Worm (Caenorhabditis elegans): ENCODE data around the gene sqt-2.

The sqt-2 gene

ce11 chrII:23025-23424, at the start of gene sqt-2:
Gene sqt-2, plus strand, starts transcription at chrII:23325.
- TF ChIP-seq rcor-1 (GFP tag; IDR thresholded peaks at IDR 0.05) (no peak), ceh-27 (GFP tag; optimal IDR thresholded peaks at IDR 0.05) (no peak), attf-5 (GFP tag; optimal IDR thresholded peaks at IDR 0.05) (no peak), chd-7 (tag; optimal IDR thresholded peaks at IDR 0.05) (no peak), snpc-1.3 (tag; optimal IDR thresholded peaks at IDR 0.05; ENCODE audit: insufficient read depth) (no peak), Y53G8AR.9 (GFP tag; conservative IDR thresholded peaks at IDR 0.05) (no peak), ceh-100 (GFP tag; IDR thresholded peaks at IDR 0.05) (no peak), aptf-2 (GFP tag; conservative IDR thresholded peaks at IDR 0.05) (no peak)

ce11 chrII:586-985, 22.5 kb upstream of the sqt-2 start:
- TF ChIP-seq pbrm-1 (GFP tag; IDR thresholded peaks at IDR 0.05): no peak
- TF ChIP-seq hsf-1 (GFP tag; IDR thresholded peaks at IDR 0.05): no peak
- TF ChIP-seq C06A6.2 (GFP tag; conservative IDR thresholded peaks at IDR 0.05): no peak
- TF ChIP-seq ceh-100 (GFP tag; IDR thresholded peaks at IDR 0.05): no peak
- no peak for TF ChIP-seq ceh-79 (tag; optimal IDR thresholded peaks at IDR 0.05)
- TF ChIP-seq ekl-4 (GFP tag; IDR thresholded peaks at IDR 0.05): no peak
- TF ChIP-seq F52B5.7 (tag; optimal IDR thresholded peaks at IDR 0.05): no peak

DNA sequence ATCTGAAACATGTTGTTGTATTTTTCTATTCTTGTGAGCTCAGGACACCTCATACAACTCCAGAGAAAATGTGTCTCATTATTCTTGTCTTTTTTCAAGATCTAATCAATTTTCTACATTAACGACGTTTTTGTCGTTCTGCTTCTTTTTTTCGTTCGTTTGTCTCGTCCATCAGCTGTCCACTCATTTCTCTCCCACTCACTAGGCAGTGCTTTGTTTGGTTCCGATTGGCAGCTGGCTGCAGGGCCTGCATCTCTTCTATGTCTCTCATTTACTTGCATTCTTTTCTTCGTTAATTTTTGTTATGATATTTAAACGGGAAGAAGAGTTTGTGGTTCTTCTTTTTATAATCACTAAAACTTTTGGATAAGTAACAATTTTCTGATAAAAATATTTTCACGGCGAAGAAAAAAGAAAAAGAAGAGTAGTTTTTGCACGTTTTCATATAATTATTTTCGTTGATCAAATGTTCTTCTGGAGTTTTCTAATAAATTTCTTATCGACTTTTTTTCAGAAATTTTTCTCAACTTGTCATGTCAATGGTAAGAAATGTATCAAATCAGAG, 21.7 kb upstream of the sqt-2 start, which contains the start of gene 2L52.1:
Gene 2L52.1, plus strand, starts transcription at position 515 of the 565 bp plus-strand sequence.
- TF ChIP-seq nhr-80 (tag; optimal IDR thresholded peaks at IDR 0.05): peak; percentile 28
- no peak for TF ChIP-seq repo-1 (tag; optimal IDR thresholded peaks at IDR 0.05)
- TF ChIP-seq lag-1 (GFP tag; IDR thresholded peaks at IDR 0.05): no peak

- TF ChIP-seq tbx-9 (tag; optimal IDR thresholded peaks at IDR 0.05; ENCODE audit: borderline replicate concordance) (no peak), Y95B8A.8 (GFP tag; IDR thresholded peaks at IDR 0.05) (no peak), ztf-28 (GFP tag; IDR thresholded peaks at IDR 0.05) (no peak), pha-4 (tag; optimal IDR thresholded peaks at IDR 0.05) (no peak), F22D6.2 (tag; optimal IDR thresholded peaks at IDR 0.05) (no peak), hrde-1 (tag; optimal IDR thresholded peaks at IDR 0.05; ENCODE audit: borderline replicate concordance) (no peak), C17E4.6 (GFP tag; IDR thresholded peaks at IDR 0.05) (no peak), snpc-3.4 (tag; optimal IDR thresholded peaks at IDR 0.05) (no peak), ceh-100 (GFP tag; IDR thresholded peaks at IDR 0.05) (no peak), K12H6.12 (tag; optimal IDR thresholded peaks at IDR 0.05) (no peak), snpc-1.3 (tag; optimal IDR thresholded peaks at IDR 0.05; ENCODE audit: insufficient read depth) (no peak), ceh-58 (GFP tag; IDR thresholded peaks at IDR 0.05) (no peak), F52B5.7 (tag; optimal IDR thresholded peaks at IDR 0.05) (no peak), dpff-1 (tag; optimal IDR thresholded peaks at IDR 0.05) (no peak), ztf-6 (GFP tag; IDR thresholded peaks at IDR 0.05) (no peak), efl-1 (GFP tag; optimal IDR thresholded peaks at IDR 0.05) (no peak), nfyb-1 (GFP tag; IDR thresholded peaks at IDR 0.05) (no peak), aptf-2 (GFP tag; conservative IDR thresholded peaks at IDR 0.05) (no peak), rec-8 (tag; optimal IDR thresholded peaks at IDR 0.05) (no peak)
Measured at ce11 chrII:4793-5192, 18.3 kb upstream of the sqt-2 start.

- no peak for TF ChIP-seq mel-28 (tag; optimal IDR thresholded peaks at IDR 0.05; ENCODE audit: borderline replicate concordance)
- no peak for TF ChIP-seq efl-1 (GFP tag; optimal IDR thresholded peaks at IDR 0.05)
- TF ChIP-seq let-607 (tag; optimal IDR thresholded peaks at IDR 0.05): no peak
- no peak for TF ChIP-seq F22D6.2 (tag; optimal IDR thresholded peaks at IDR 0.05)
- TF ChIP-seq ztf-6 (GFP tag; IDR thresholded peaks at IDR 0.05): no peak
- no peak for TF ChIP-seq sea-2 (GFP tag; IDR thresholded peaks at IDR 0.05)
- no peak for TF ChIP-seq lsl-1 (GFP tag; optimal IDR thresholded peaks at IDR 0.05)
- TF ChIP-seq gei-17 (GFP tag; optimal IDR thresholded peaks at IDR 0.05): no peak
- TF ChIP-seq ceh-100 (GFP tag; IDR thresholded peaks at IDR 0.05): no peak
- TF ChIP-seq unc-62 (GFP tag; optimal IDR thresholded peaks at IDR 0.05): no peak
- TF ChIP-seq nhr-120 (GFP tag; IDR thresholded peaks at IDR 0.05): no peak
- no peak for TF ChIP-seq K11D2.4 (GFP tag; IDR thresholded peaks at IDR 0.05)
- no peak for TF ChIP-seq ceh-91 (GFP tag; IDR thresholded peaks at IDR 0.05)
- TF ChIP-seq F57C9.4 (tag; optimal IDR thresholded peaks at IDR 0.05): no peak
- no peak for TF ChIP-seq pbrm-1 (GFP tag; IDR thresholded peaks at IDR 0.05)
Measured at ce11 chrII:6349-6748, 16.8 kb upstream of the sqt-2 start, which contains the start of gene osta-1. Gene osta-1, plus strand, starts transcription at chrII:6657.

All from whole organism, young adult.